Worm (Caenorhabditis elegans): ENCODE measurements around the gene twk-4.

Gene twk-4

DNA sequence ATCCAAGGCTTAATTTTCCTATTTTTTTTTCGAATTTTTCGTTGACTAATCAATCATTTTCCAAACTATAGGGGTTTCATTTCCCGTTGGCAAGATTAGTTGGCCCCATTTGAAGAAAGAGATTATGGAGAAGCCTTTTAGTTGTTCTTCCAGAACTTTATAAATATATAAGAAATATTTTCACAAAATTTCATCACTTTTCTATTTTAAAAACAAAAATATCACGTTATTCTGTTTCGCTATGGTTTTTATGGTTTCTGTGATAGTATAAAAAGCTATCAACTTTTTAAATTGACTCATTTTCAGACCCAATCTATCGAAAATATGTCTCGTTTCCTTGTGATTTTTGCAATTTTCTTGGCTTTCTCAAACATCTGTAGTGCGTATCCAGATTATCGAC lies 58.2 kb downstream of the twk-4 start, which contains the start of gene nlp-78:
Gene nlp-78, plus strand, starts transcription at position 301 of the 400 bp plus-strand sequence.
- TF ChIP-seq flt-1 (GFP tag; IDR thresholded peaks at IDR 0.05) (no peak), ztf-23 (GFP tag; IDR thresholded peaks at IDR 0.05) (no peak), ztf-29 (GFP tag; IDR thresholded peaks at IDR 0.05) (no peak), cog-1 (tag; optimal IDR thresholded peaks at IDR 0.05) (no peak), klf-2 (GFP tag; conservative IDR thresholded peaks at IDR 0.05) (no peak), T22C8.4 (GFP tag; IDR thresholded peaks at IDR 0.05) (no peak), med-1 (GFP tag; optimal IDR thresholded peaks at IDR 0.05; ENCODE audit: insufficient read depth) (no peak), tab-1 (GFP tag; IDR thresholded peaks at IDR 0.05) (no peak), ref-1 (GFP tag; conservative IDR thresholded peaks at IDR 0.05) (no peak)

DNA sequence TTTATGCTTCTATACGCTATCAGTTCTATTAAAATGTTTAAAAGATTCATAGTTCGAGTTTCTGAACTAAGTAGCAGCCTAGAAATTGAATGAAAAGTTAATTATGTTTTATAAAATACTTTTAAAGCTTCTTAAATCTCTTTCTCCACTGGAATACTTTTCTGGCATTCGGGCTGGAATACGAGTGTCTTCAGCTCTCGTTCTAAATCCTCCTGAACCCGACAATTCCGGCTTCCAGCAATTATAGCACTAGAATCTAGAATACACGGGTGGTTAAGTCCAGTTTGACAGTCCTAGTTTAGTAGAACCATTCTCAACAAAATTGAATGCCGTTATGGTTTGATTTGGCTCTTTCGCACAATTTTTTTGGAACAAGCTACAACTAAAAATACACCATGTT lies 61.8 kb downstream of the twk-4 start:
- TF ChIP-seq klf-2 (GFP tag; conservative IDR thresholded peaks at IDR 0.05), result no peak
- no peak for TF ChIP-seq ref-1 (GFP tag; conservative IDR thresholded peaks at IDR 0.05)
- no peak for TF ChIP-seq flt-1 (GFP tag; IDR thresholded peaks at IDR 0.05)
- no peak for TF ChIP-seq T22C8.4 (GFP tag; IDR thresholded peaks at IDR 0.05)
- TF ChIP-seq med-1 (GFP tag; optimal IDR thresholded peaks at IDR 0.05; ENCODE audit: insufficient read depth), result no peak
- no peak for TF ChIP-seq ztf-23 (GFP tag; IDR thresholded peaks at IDR 0.05)
- TF ChIP-seq tab-1 (GFP tag; IDR thresholded peaks at IDR 0.05), result no peak
- no peak for TF ChIP-seq cog-1 (tag; optimal IDR thresholded peaks at IDR 0.05)
- TF ChIP-seq ztf-29 (GFP tag; IDR thresholded peaks at IDR 0.05), result no peak

- no peak for TF ChIP-seq ztf-29 (GFP tag; IDR thresholded peaks at IDR 0.05)
- no peak for TF ChIP-seq med-1 (GFP tag; optimal IDR thresholded peaks at IDR 0.05; ENCODE audit: insufficient read depth)
- TF ChIP-seq T22C8.4 (GFP tag; IDR thresholded peaks at IDR 0.05), result no peak
These were observed 62.7 kb downstream of the twk-4 start, which contains the start of gene C16D2.1 for ce11 chrII:9131363-9131762. C16D2.1 (plus strand) TSS chrII:9131663.

ce11 chrII:9130339-9130738 lies 63.8 kb downstream of the twk-4 start:
- no peak for TF ChIP-seq med-1 (GFP tag; optimal IDR thresholded peaks at IDR 0.05; ENCODE audit: insufficient read depth)
- no peak for TF ChIP-seq T22C8.4 (GFP tag; IDR thresholded peaks at IDR 0.05)
- no peak for TF ChIP-seq tab-1 (GFP tag; IDR thresholded peaks at IDR 0.05)
- no peak for TF ChIP-seq klf-2 (GFP tag; conservative IDR thresholded peaks at IDR 0.05)
- no peak for TF ChIP-seq flt-1 (GFP tag; IDR thresholded peaks at IDR 0.05)
